Fruit fly (Drosophila melanogaster) whole organism, wandering third instar larva: ENCODE data around the gene Hou.

Experiments
- Abd-B ChIP-seq: fragments of >200 bp; optimal IDR thresholded peaks from 2 replicates; lab custom pipeline; 2017; ENCODE audit warnings: missing biosample characterization, missing genetic modification characterization
- CG32264 ChIP-seq: fragments of 200-800 bp; sonication (Bioruptor generic); optimal IDR thresholded peaks from 2 replicates; lab custom pipeline; 2016; ENCODE audit warnings: missing biosample characterization, missing genetic modification characterization
- CG9705 ChIP-seq: fragments of 200-800 bp; sonication (Bioruptor generic); optimal IDR thresholded peaks from 2 replicates; lab custom pipeline; 2018; ENCODE audit warnings: missing biosample characterization, mild to moderate bottlenecking, missing genetic modification characterization
- CrebA ChIP-seq: fragments of 200-800 bp; sonication (Bioruptor generic); optimal IDR thresholded peaks from 2 replicates; lab custom pipeline; 2016; ENCODE audit warnings: missing biosample characterization, mild to moderate bottlenecking, missing genetic modification characterization, borderline replicate concordance
- Dfd ChIP-seq: fragments of >200 bp; optimal IDR thresholded peaks from 2 replicates; lab custom pipeline; 2017; ENCODE audit warnings: missing biosample characterization, missing genetic modification characterization
- Dif ChIP-seq: fragments of 200-275, 200-300 bp; sonication (Bioruptor generic); optimal IDR thresholded peaks from 2 replicates; lab custom pipeline; 2018; ENCODE audit warnings: missing biosample characterization, missing genetic modification characterization; ENCODE audit not compliant: partially characterized antibody
- GATAd ChIP-seq: sonication (Bioruptor generic); optimal IDR thresholded peaks from 2 replicates; lab custom pipeline; 2016; ENCODE audit warnings: missing biosample characterization, missing genetic modification characterization
- HLH106 ChIP-seq: fragments of 200-800 bp; optimal IDR thresholded peaks from 3 replicates; lab custom pipeline; 2019; ENCODE audit warnings: missing biosample characterization, mild to moderate bottlenecking, missing genetic modification characterization, moderate library complexity
- Hnf4 ChIP-seq: fragments of 200-800 bp; sonication (Bioruptor generic); optimal IDR thresholded peaks from 2 replicates; lab custom pipeline; 2016; ENCODE audit warnings: missing biosample characterization, mild to moderate bottlenecking, missing genetic modification characterization
- Hr78 ChIP-seq: fragments of >200 bp; optimal IDR thresholded peaks from 2 replicates; lab custom pipeline; 2017; ENCODE audit warnings: missing biosample characterization, missing genetic modification characterization
- Hr83 ChIP-seq: fragments of 200-300 bp; sonication (Bioruptor generic); optimal IDR thresholded peaks from 2 replicates; lab custom pipeline; 2016; ENCODE audit warnings: missing biosample characterization, mild to moderate bottlenecking, missing genetic modification characterization, moderate library complexity; ENCODE audit not compliant: poor library complexity, severe bottlenecking
- Jra ChIP-seq: sonication (Bioruptor generic); optimal IDR thresholded peaks from 2 replicates; lab custom pipeline; 2016; ENCODE audit warnings: missing biosample characterization, missing genetic modification characterization
- Mio ChIP-seq: sonication (Bioruptor generic); optimal IDR thresholded peaks from 2 replicates; lab custom pipeline; 2016; ENCODE audit warnings: missing biosample characterization, missing genetic modification characterization
- Myc ChIP-seq: fragments of >200 bp; optimal IDR thresholded peaks from 2 replicates; lab custom pipeline; 2017
- N ChIP-seq: fragments of >200 bp; optimal IDR thresholded peaks from 2 replicates; lab custom pipeline; 2018; ENCODE audit warnings: missing biosample characterization, missing external identifiers, missing genetic modification characterization
- OdsH ChIP-seq: fragments of 200-800 bp; sonication (Bioruptor generic); optimal IDR thresholded peaks from 2 replicates; lab custom pipeline; 2016; ENCODE audit warnings: missing biosample characterization, mild to moderate bottlenecking, missing genetic modification characterization
- Rel ChIP-seq, 2 experiments: fragments of 200-800 bp; sonication (Bioruptor generic) in 1 of 2; optimal IDR thresholded peaks; 2 replicates in 1 of 2; 3 replicates in 1 of 2; lab custom pipeline; 2016 to 2019; ENCODE audit warnings: mild to moderate bottlenecking in 2 of 2, missing biosample characterization in 2 of 2, missing genetic modification characterization in 2 of 2, moderate library complexity in 1 of 2
- Sp1 ChIP-seq: fragments of 200-800 bp; sonication (Bioruptor generic); optimal IDR thresholded peaks from 3 replicates; lab custom pipeline; 2019; ENCODE audit warnings: missing biosample characterization, mild to moderate bottlenecking, missing genetic modification characterization, moderate library complexity
- Vsx2 ChIP-seq: fragments of 200-300, 225-300 bp; sonication (Bioruptor generic); optimal IDR thresholded peaks from 2 replicates; lab custom pipeline; 2018; ENCODE audit warnings: missing biosample characterization, missing genetic modification characterization; ENCODE audit not compliant: partially characterized antibody
- br ChIP-seq: fragments of 200-800 bp; sonication (Bioruptor generic); optimal IDR thresholded peaks from 2 replicates; lab custom pipeline; 2016; ENCODE audit warnings: missing biosample characterization, missing genetic modification characterization
- brk ChIP-seq: fragments of 200-800 bp; sonication (Bioruptor generic); optimal IDR thresholded peaks from 2 replicates; lab custom pipeline; 2016; ENCODE audit warnings: missing biosample characterization, mild to moderate bottlenecking, missing genetic modification characterization
- dl ChIP-seq, 2 experiments: fragments of 175-275, 200-275 bp in 1 of 2; fragments of 200-275 bp in 1 of 2; sonication (Bioruptor generic); optimal IDR thresholded peaks; lab custom pipeline; 2018; ENCODE audit warnings: mild to moderate bottlenecking in 2 of 2, missing biosample characterization in 2 of 2, missing genetic modification characterization in 2 of 2, moderate library complexity in 2 of 2; ENCODE audit not compliant: partially characterized antibody in 2 of 2, insufficient read depth in 1 of 2
- dmrt93B ChIP-seq: fragments of 200-800 bp; sonication (Bioruptor generic); optimal IDR thresholded peaks from 2 replicates; lab custom pipeline; 2018; ENCODE audit warnings: missing biosample characterization, mild to moderate bottlenecking, missing genetic modification characterization
- dsf ChIP-seq: sonication (Bioruptor generic); optimal IDR thresholded peaks from 2 replicates; lab custom pipeline; 2016; ENCODE audit warnings: missing biosample characterization, missing genetic modification characterization, borderline replicate concordance
- ey ChIP-seq: fragments of 200-800 bp; sonication (Bioruptor generic); optimal IDR thresholded peaks from 2 replicates; lab custom pipeline; 2016; ENCODE audit warnings: missing biosample characterization, missing genetic modification characterization
- foxo ChIP-seq, 2 experiments: fragments of 200-800 bp; sonication (Bioruptor generic); optimal IDR thresholded peaks; 2 replicates in 1 of 2; 3 replicates in 1 of 2; lab custom pipeline; 2016 to 2017; ENCODE audit warnings: missing biosample characterization in 2 of 2, missing genetic modification characterization in 2 of 2
- fru ChIP-seq: fragments of 200-800 bp; sonication (Bioruptor generic); optimal IDR thresholded peaks from 3 replicates; lab custom pipeline; 2016; ENCODE audit warnings: missing biosample characterization, mild to moderate bottlenecking, missing genetic modification characterization
- h ChIP-seq: fragments of 200-800 bp; sonication (Bioruptor generic); optimal IDR thresholded peaks from 3 replicates; lab custom pipeline; 2016; ENCODE audit warnings: missing biosample characterization, mild to moderate bottlenecking, missing genetic modification characterization
- jim ChIP-seq: fragments of 175-275, 200-325 bp; sonication (Bioruptor generic); optimal IDR thresholded peaks from 2 replicates; lab custom pipeline; 2016; ENCODE audit warnings: missing biosample characterization, mild to moderate bottlenecking, missing genetic modification characterization
- lola ChIP-seq: fragments of >200 bp; optimal IDR thresholded peaks from 2 replicates; lab custom pipeline; 2017; ENCODE audit warnings: missing biosample characterization, missing genetic modification characterization
- pan ChIP-seq: fragments of >200 bp; optimal IDR thresholded peaks from 2 replicates; lab custom pipeline; 2017
- psq ChIP-seq: fragments of 200-800 bp; sonication (Bioruptor generic); optimal IDR thresholded peaks from 3 replicates; lab custom pipeline; 2017; ENCODE audit warnings: missing biosample characterization, mild to moderate bottlenecking, missing genetic modification characterization, moderate library complexity
- rgr ChIP-seq: fragments of 200-800 bp; sonication (Bioruptor generic); optimal IDR thresholded peaks from 3 replicates; lab custom pipeline; 2016; ENCODE audit warnings: missing biosample characterization, mild to moderate bottlenecking, missing genetic modification characterization
- sage ChIP-seq: fragments of 200-800 bp; sonication (Bioruptor generic); optimal IDR thresholded peaks from 2 replicates; lab custom pipeline; 2016; ENCODE audit warnings: missing biosample characterization, mild to moderate bottlenecking, missing genetic modification characterization
- sv ChIP-seq: fragments of 200-800 bp; sonication (Bioruptor generic); optimal IDR thresholded peaks from 3 replicates; lab custom pipeline; 2016; ENCODE audit warnings: missing biosample characterization, missing genetic modification characterization
- tai ChIP-seq: sonication (Bioruptor generic); optimal IDR thresholded peaks from 2 replicates; lab custom pipeline; 2016; ENCODE audit warnings: missing biosample characterization, missing genetic modification characterization
- usp ChIP-seq: fragments of >200 bp; optimal IDR thresholded peaks from 2 replicates; lab custom pipeline; 2017; ENCODE audit warnings: missing biosample characterization, missing genetic modification characterization
- woc ChIP-seq: sonication (Bioruptor generic); optimal IDR thresholded peaks from 2 replicates; lab custom pipeline; 2016; ENCODE audit warnings: missing biosample characterization, mild to moderate bottlenecking, missing genetic modification characterization

Hou gene

dm6 chrX:18646855-18647699 lies 3.2 kb downstream of the Hou start, which contains the start of gene Rip11:
Gene Rip11, minus strand, starts transcription at chrX:18647648.
- TF ChIP-seq ey = peak; percentile 76
- peak; percentile 58 for TF ChIP-seq woc (GFP tag; lab: Kevin White, UChicago)
- peak; percentile 74 for TF ChIP-seq rgr (GFP tag; lab: Kevin White, UChicago)
- peak; percentile 71 for TF ChIP-seq psq
- TF ChIP-seq sage (GFP tag; lab: Kevin White, UChicago) = peak; percentile 17
- no peak for TF ChIP-seq Dfd (GFP tag; lab: Kevin White, UChicago)
- peak; percentile 74 for TF ChIP-seq OdsH
- TF ChIP-seq usp (GFP tag; lab: Kevin White, UChicago) = no peak
- no peak for TF ChIP-seq dl (GFP tag; optimal IDR thresholded peaks at IDR 0.05; lab: Kevin White, UChicago; ENCODE audit: insufficient read depth in 1 of 2, partially characterized antibody in 2 of 2)
- TF ChIP-seq GATAd (GFP tag; lab: Kevin White, UChicago) = no peak
- peak; percentile 5 for TF ChIP-seq CG32264 (GFP tag; lab: Kevin White, UChicago)
- no peak for TF ChIP-seq Hnf4 (GFP tag; lab: Kevin White, UChicago)
- peak; percentile 14 for TF ChIP-seq CG9705
- peak; percentile 45 for TF ChIP-seq sv
- TF ChIP-seq br (GFP tag; lab: Kevin White, UChicago) = peak; percentile 77
- TF ChIP-seq Jra (GFP tag; lab: Kevin White, UChicago) = peak; percentile 80
- TF ChIP-seq h (GFP tag; lab: Kevin White, UChicago) = peak; percentile 79
- peak; percentile 49 for TF ChIP-seq Dif (GFP tag; lab: Kevin White, UChicago)
- TF ChIP-seq dmrt93B (GFP tag; lab: Kevin White, UChicago) = no peak
- TF ChIP-seq Hr83 (GFP tag; lab: Kevin White, UChicago) = peak; percentile 58
- peak; percentile 76 for TF ChIP-seq fru
- TF ChIP-seq Sp1 (GFP tag; lab: Kevin White, UChicago) = peak; percentile 74
- peak; percentile 53 for TF ChIP-seq Rel (GFP tag; optimal IDR thresholded peaks at IDR 0.05; lab: Kevin White, UChicago)
- TF ChIP-seq Rel (tag; optimal IDR thresholded peaks at IDR 0.05; lab: Kevin White, UChicago) = peak; percentile 94
- peak in 1 of 2 experiments; percentile 82 for TF ChIP-seq foxo (GFP tag; optimal IDR thresholded peaks at IDR 0.05; lab: Kevin White, UChicago)
- peak; percentile 42 for TF ChIP-seq HLH106

dm6 chrX:18645720-18646213 lies 4.5 kb downstream of the Hou start:
- TF ChIP-seq CG32264 (GFP tag; lab: Kevin White, UChicago) (peak; percentile 14), sage (GFP tag; lab: Kevin White, UChicago) (peak; percentile 41), HLH106 (peak; percentile 42), psq (peak; percentile 57), CrebA (GFP tag; lab: Kevin White, UChicago) (no peak), usp (GFP tag; lab: Kevin White, UChicago) (no peak), h (GFP tag; lab: Kevin White, UChicago) (peak; percentile 77), Dfd (GFP tag; lab: Kevin White, UChicago) (no peak), Jra (GFP tag; lab: Kevin White, UChicago) (peak; percentile 47), ey (peak; percentile 72), dl (GFP tag; optimal IDR thresholded peaks at IDR 0.05; lab: Kevin White, UChicago; ENCODE audit: insufficient read depth in 1 of 2, partially characterized antibody in 2 of 2) (no peak), brk (GFP tag; lab: Kevin White, UChicago) (no peak), woc (GFP tag; lab: Kevin White, UChicago) (peak; percentile 31), dmrt93B (GFP tag; lab: Kevin White, UChicago) (peak; percentile 13), lola (no peak), Rel (GFP tag; optimal IDR thresholded peaks at IDR 0.05; lab: Kevin White, UChicago) (no peak), Rel (tag; optimal IDR thresholded peaks at IDR 0.05; lab: Kevin White, UChicago) (peak; percentile 35), Sp1 (GFP tag; lab: Kevin White, UChicago) (peak; percentile 65), fru (peak; percentile 78), foxo (GFP tag; optimal IDR thresholded peaks at IDR 0.05; lab: Kevin White, UChicago) (peak in 1 of 2 experiments; percentile 82), Abd-B (no peak), Mio (GFP tag; lab: Kevin White, UChicago) (no peak), Myc (lab: Kevin White, UChicago) (no peak), tai (GFP tag; lab: Kevin White, UChicago) (no peak), OdsH (peak; percentile 59), jim (GFP tag; lab: Kevin White, UChicago) (no peak), sv (peak; percentile 36), Vsx2 (GFP tag; lab: Kevin White, UChicago) (no peak), Hr78 (no peak), dsf (peak; percentile 20), N (no peak), rgr (GFP tag; lab: Kevin White, UChicago) (peak; percentile 74), Dif (GFP tag; lab: Kevin White, UChicago) (no peak), Hnf4 (GFP tag; lab: Kevin White, UChicago) (peak; percentile 58), br (GFP tag; lab: Kevin White, UChicago) (peak; percentile 73), Hr83 (GFP tag; lab: Kevin White, UChicago) (peak; percentile 91), GATAd (GFP tag; lab: Kevin White, UChicago) (no peak), CG9705 (no peak), pan (lab: Kevin White, UChicago) (no peak)
